Worm (Caenorhabditis elegans) whole organism, L2 larva: ENCODE data around the gene fbxb-114.

Experiments
- C34F6.9 ChIP-seq: fragments of 150-350 bp; optimal IDR thresholded peaks from 2 replicates; lab custom pipeline; 2014; ENCODE audit warnings: missing biosample characterization, missing genetic modification characterization
- F13H6.1 ChIP-seq: sonication (generic microtip); optimal IDR thresholded peaks from 2 replicates; lab custom pipeline; 2016; ENCODE audit warnings: missing genetic modification characterization, missing compliant biosample characterization
- aly-2 ChIP-seq: fragments of 150-350 bp; optimal IDR thresholded peaks from 2 replicates; lab custom pipeline; 2014; ENCODE audit warnings: missing biosample characterization, missing genetic modification characterization
- ama-1 ChIP-seq: fragments of 150-350 bp; optimal IDR thresholded peaks from 2 replicates; lab custom pipeline; 2018; ENCODE audit warnings: inconsistent platforms
- blmp-1 ChIP-seq: sonication (generic microtip); optimal IDR thresholded peaks from 2 replicates; lab custom pipeline; 2017; ENCODE audit warnings: missing genetic modification characterization, mild to moderate bottlenecking, missing compliant biosample characterization, antibody characterized with exemption, moderate library complexity; ENCODE audit not compliant: insufficient read depth
- ceh-16 ChIP-seq: fragments of 150-350 bp; optimal IDR thresholded peaks from 2 replicates; lab custom pipeline; 2014; ENCODE audit warnings: missing biosample characterization, missing genetic modification characterization
- ceh-82 ChIP-seq: fragments of 150-350 bp; optimal IDR thresholded peaks from 2 replicates; lab custom pipeline; 2014; ENCODE audit warnings: missing biosample characterization, missing genetic modification characterization
- crh-2 ChIP-seq: sonication (generic microtip); optimal IDR thresholded peaks from 2 replicates; lab custom pipeline; 2017; ENCODE audit warnings: missing biosample characterization, missing genetic modification characterization
- elt-1 ChIP-seq: fragments of 150-350 bp; optimal IDR thresholded peaks from 2 replicates; lab custom pipeline; 2014; ENCODE audit warnings: missing biosample characterization, missing genetic modification characterization
- elt-3 ChIP-seq: sonication (generic microtip); optimal IDR thresholded peaks from 2 replicates; lab custom pipeline; 2017; ENCODE audit warnings: missing biosample characterization, missing genetic modification characterization
- lin-13 ChIP-seq: fragments of 150-350 bp; optimal IDR thresholded peaks from 2 replicates; lab custom pipeline; 2014; ENCODE audit warnings: missing biosample characterization, missing genetic modification reagents, missing genetic modification characterization
- lsy-2 ChIP-seq, 2 experiments: fragments of 150-350 bp in 1 of 2; sonication (generic microtip) in 1 of 2; optimal IDR thresholded peaks; 2 replicates each; lab custom pipeline; 2014 to 2017; ENCODE audit warnings: missing biosample characterization in 2 of 2, missing genetic modification characterization in 2 of 2
- nhr-10 ChIP-seq: sonication (generic microtip); optimal IDR thresholded peaks from 2 replicates; lab custom pipeline; 2017; ENCODE audit warnings: missing biosample characterization, missing genetic modification characterization
- nhr-12 ChIP-seq: fragments of 150-350 bp; optimal IDR thresholded peaks from 2 replicates; lab custom pipeline; 2014; ENCODE audit warnings: missing biosample characterization, missing genetic modification characterization
- nhr-129 ChIP-seq: fragments of 150-350 bp; optimal IDR thresholded peaks from 2 replicates; lab custom pipeline; 2014; ENCODE audit warnings: missing biosample characterization, missing genetic modification characterization
- nhr-21 ChIP-seq: fragments of 150-350 bp; optimal IDR thresholded peaks from 2 replicates; lab custom pipeline; 2014; ENCODE audit warnings: missing biosample characterization, missing genetic modification characterization
- nhr-23 ChIP-seq: fragments of 150-350 bp; optimal IDR thresholded peaks from 2 replicates; lab custom pipeline; 2014; ENCODE audit warnings: missing biosample characterization, missing genetic modification reagents, missing genetic modification characterization
- nhr-237 ChIP-seq: fragments of 150-350 bp; optimal IDR thresholded peaks from 2 replicates; lab custom pipeline; 2014; ENCODE audit warnings: missing biosample characterization, missing genetic modification characterization
- nhr-25 ChIP-seq: fragments of 150-350 bp; sonication (generic microtip); optimal IDR thresholded peaks from 3 replicates; lab custom pipeline; 2014; ENCODE audit warnings: missing biosample characterization, missing genetic modification characterization
- nhr-6 ChIP-seq: fragments of 150-350 bp; optimal IDR thresholded peaks from 2 replicates; lab custom pipeline; 2014; ENCODE audit warnings: missing biosample characterization, missing genetic modification characterization
- nhr-77 ChIP-seq: fragments of 150-350 bp; optimal IDR thresholded peaks from 2 replicates; lab custom pipeline; 2014; ENCODE audit warnings: missing biosample characterization, missing genetic modification characterization
- sem-4 ChIP-seq: fragments of 150-350 bp; optimal IDR thresholded peaks from 2 replicates; lab custom pipeline; 2014; ENCODE audit warnings: missing biosample characterization, missing genetic modification reagents, missing genetic modification characterization
- skn-1 ChIP-seq: sonication (generic microtip); optimal IDR thresholded peaks from 2 replicates; lab custom pipeline; 2017; ENCODE audit warnings: missing biosample characterization, missing genetic modification characterization
- sma-9 ChIP-seq, 2 experiments: fragments of 150-350 bp in 1 of 2; sonication (generic microtip) in 1 of 2; optimal IDR thresholded peaks; 2 replicates each; lab custom pipeline; 2014 to 2016; ENCODE audit warnings: missing genetic modification characterization in 2 of 2, mild to moderate bottlenecking in 1 of 2, missing biosample characterization in 1 of 2, missing compliant biosample characterization in 1 of 2, missing genetic modification reagents in 1 of 2, moderate library complexity in 1 of 2
- unc-39 ChIP-seq: fragments of 150-350 bp; optimal IDR thresholded peaks from 2 replicates; lab custom pipeline; 2014; ENCODE audit warnings: missing biosample characterization, missing genetic modification characterization
- unc-55 ChIP-seq: fragments of 150-350 bp; sonication (generic microtip); optimal IDR thresholded peaks from 3 replicates; lab custom pipeline; 2014; ENCODE audit warnings: missing biosample characterization, missing genetic modification reagents, missing genetic modification characterization
- ztf-1 ChIP-seq: fragments of 200-800 bp; sonication (Bioruptor generic); conservative IDR thresholded peaks from 2 replicates; pipeline ENCODE4 v1.3.6; 2022; ENCODE audit warnings: missing genetic modification characterization, missing compliant biosample characterization
- ztf-11 ChIP-seq: sonication (generic microtip); optimal IDR thresholded peaks from 2 replicates; lab custom pipeline; 2017; ENCODE audit warnings: missing biosample characterization, missing genetic modification characterization
- ztf-4 ChIP-seq: fragments of 150-350 bp; optimal IDR thresholded peaks from 2 replicates; lab custom pipeline; 2014; ENCODE audit warnings: missing biosample characterization, missing genetic modification characterization

fbxb-114 gene

ce11 chrX:16931255-16932023 is 9.8 kb downstream of the fbxb-114 start:
- TF ChIP-seq nhr-237 (tag; lab: Kevin White, UChicago) (peak; percentile 13), ama-1 (lab: Kevin White, UChicago) (peak; percentile 99), nhr-12 (tag; lab: Kevin White, UChicago) (no peak), ztf-4 (peak; percentile 87), ztf-1 (GFP tag; lab: Robert Waterston, UW) (no peak), nhr-10 (tag; lab: Kevin White, UChicago) (peak; percentile 33), nhr-129 (tag; lab: Kevin White, UChicago) (peak; percentile 96), nhr-25 (tag; lab: Kevin White, UChicago) (peak; percentile 67), sem-4 (peak; percentile 66), skn-1 (tag; lab: Kevin White, UChicago) (peak; percentile 44), ceh-16 (tag; lab: Kevin White, UChicago) (no peak), lin-13 (GFP tag; lab: Kevin White, UChicago) (peak; percentile 81), unc-39 (no peak), lsy-2 (tag; optimal IDR thresholded peaks at IDR 0.05; lab: Kevin White, UChicago) (peak; percentile 37 to 43), nhr-77 (tag; lab: Kevin White, UChicago) (peak; percentile 18), sma-9 (GFP tag; optimal IDR thresholded peaks at IDR 0.05; lab: Kevin White, UChicago) (peak; percentile 40), sma-9 (tag; optimal IDR thresholded peaks at IDR 0.05; lab: Kevin White, UChicago) (no peak)

ce11 chrX:16942316-16942715 is 20.7 kb downstream of the fbxb-114 start:
- TF ChIP-seq sma-9 (GFP tag; optimal IDR thresholded peaks at IDR 0.05; lab: Kevin White, UChicago) = no peak
- no peak for TF ChIP-seq sma-9 (tag; optimal IDR thresholded peaks at IDR 0.05; lab: Kevin White, UChicago)
- no peak for TF ChIP-seq nhr-237 (tag; lab: Kevin White, UChicago)
- no peak for TF ChIP-seq C34F6.9
- no peak for TF ChIP-seq aly-2 (tag; lab: Kevin White, UChicago)
- TF ChIP-seq nhr-23 (tag; lab: Kevin White, UChicago) = no peak
- TF ChIP-seq ztf-4 = no peak
- no peak for TF ChIP-seq ceh-82 (tag; lab: Kevin White, UChicago)

ce11 chrX:16943934-16944914 is 22.6 kb downstream of the fbxb-114 start:
- TF ChIP-seq lin-13 (GFP tag; lab: Kevin White, UChicago) = no peak
- TF ChIP-seq nhr-129 (tag; lab: Kevin White, UChicago) = peak; percentile 32
- peak; percentile 92 for TF ChIP-seq ama-1 (lab: Kevin White, UChicago)
- no peak for TF ChIP-seq unc-39
- peak; percentile 5 for TF ChIP-seq unc-55 (GFP tag; lab: Kevin White, UChicago)

ce11 chrX:16952859-16953258 is 31.2 kb downstream of the fbxb-114 start, which contains the start of gene F52G3.8:
F52G3.8 (minus strand) TSS chrX:16952959.
- TF ChIP-seq C34F6.9 (no peak), ztf-1 (GFP tag; lab: Robert Waterston, UW) (no peak), F13H6.1 (tag; lab: Kevin White, UChicago) (no peak), crh-2 (tag; lab: Kevin White, UChicago) (no peak), nhr-10 (tag; lab: Kevin White, UChicago) (no peak), unc-55 (GFP tag; lab: Kevin White, UChicago) (no peak), elt-1 (tag; lab: Kevin White, UChicago) (no peak), ztf-11 (tag; lab: Kevin White, UChicago) (no peak), ztf-4 (no peak), ceh-16 (tag; lab: Kevin White, UChicago) (no peak), lin-13 (GFP tag; lab: Kevin White, UChicago) (no peak), nhr-6 (tag; lab: Kevin White, UChicago) (no peak), lsy-2 (tag; optimal IDR thresholded peaks at IDR 0.05; lab: Kevin White, UChicago) (no peak), sem-4 (no peak), elt-3 (tag; lab: Kevin White, UChicago) (no peak), blmp-1 (tag; lab: Kevin White, UChicago) (no peak), nhr-21 (no peak), nhr-77 (tag; lab: Kevin White, UChicago) (no peak)
- TF ChIP-seq, all 48 proteins: peak for 0
